Fruit fly (Drosophila melanogaster) whole organism: ENCODE data around the gene pcm.

ENCODE experiments used
- psq ChIP-seq: fragments of >200 bp; optimal IDR thresholded peaks from 2 replicates; lab custom pipeline; 2017
- usp ChIP-seq: fragments of >200 bp; optimal IDR thresholded peaks from 2 replicates; lab custom pipeline; 2017; ENCODE audit warnings: missing biosample characterization, missing genetic modification characterization, mixed read lengths

DNA sequence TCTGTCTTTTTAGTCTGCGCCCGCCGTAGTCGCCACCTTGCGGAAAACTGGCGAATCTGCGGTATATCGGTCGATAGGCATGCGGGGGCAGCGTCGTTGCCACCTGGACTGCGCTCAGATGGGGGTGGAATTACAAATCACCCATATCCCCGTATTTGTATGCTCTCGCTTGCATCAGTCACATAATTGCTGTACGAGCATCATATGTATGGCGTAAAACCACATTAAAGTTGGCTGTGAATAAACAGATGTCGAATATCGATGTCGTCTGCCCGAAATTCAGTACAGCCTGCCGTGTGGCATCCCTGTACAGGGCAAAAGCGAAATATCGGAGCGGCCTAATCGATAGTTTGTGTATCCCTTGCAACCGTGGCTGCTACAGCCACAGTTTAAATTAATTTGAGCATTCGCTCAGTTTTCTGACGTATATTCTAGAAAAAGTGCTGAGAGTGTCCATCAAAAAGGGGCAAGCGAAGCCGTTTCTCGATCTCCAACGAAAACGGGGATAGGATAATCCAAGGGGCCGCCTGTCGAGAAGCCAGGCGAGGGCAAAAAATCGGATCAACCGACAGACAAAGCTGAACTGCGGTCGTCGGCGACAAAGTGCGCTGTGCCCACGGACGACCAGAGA, 30.1 kb upstream of the pcm start, which contains the start of the genes Idh3a and CoRest:
- no peak for TF ChIP-seq usp (GFP tag; lab: Kevin White, UChicago)
- no peak for TF ChIP-seq psq (lab: Kevin White, UChicago)
